Fruit fly (Drosophila melanogaster): ENCODE measurements around the gene CG11555.
A peak's percentile ranks its signal among the peaks of the same experiment; 100 is the strongest.

CG11555 gene

dm6 chr2L:247845-248473 is 25.7 kb upstream of the CG11555 start (continued):
- peak; percentile 74 for TF ChIP-seq abd-A (tag; optimal IDR thresholded peaks at IDR 0.05)
- TF ChIP-seq CG6854 (GFP tag; optimal IDR thresholded peaks at IDR 0.05): peak; percentile 54
- TF ChIP-seq CG3065 (GFP tag; optimal IDR thresholded peaks at IDR 0.05): no peak
- TF ChIP-seq trem (tag; optimal IDR thresholded peaks at IDR 0.05): peak; percentile 60
- peak; percentile 60 for TF ChIP-seq CG12391 (tag; optimal IDR thresholded peaks at IDR 0.05)
- peak; percentile 45 for TF ChIP-seq CG13424 (tag; optimal IDR thresholded peaks at IDR 0.05)
- TF ChIP-seq unpg (GFP tag; optimal IDR thresholded peaks at IDR 0.05): peak; percentile 50
- TF ChIP-seq Hr39 (optimal IDR thresholded peaks at IDR 0.05): no peak
- peak; percentile 49 for TF ChIP-seq phol (tag; optimal IDR thresholded peaks at IDR 0.05)
- TF ChIP-seq CG12942 (GFP tag; optimal IDR thresholded peaks at IDR 0.05): peak; percentile 20
- TF ChIP-seq CG9817 (tag; optimal IDR thresholded peaks at IDR 0.05): peak; percentile 38
- peak; percentile 20 for TF ChIP-seq CG6254 (GFP tag; optimal IDR thresholded peaks at IDR 0.05)
- TF ChIP-seq CG13894 (tag; optimal IDR thresholded peaks at IDR 0.05): peak; percentile 7
- TF ChIP-seq crc (GFP tag; optimal IDR thresholded peaks at IDR 0.05): no peak
- TF ChIP-seq corto (GFP tag; optimal IDR thresholded peaks at IDR 0.05): peak; percentile 7
- TF ChIP-seq CG17802 (tag; optimal IDR thresholded peaks at IDR 0.05): no peak
- peak; percentile 84 for TF ChIP-seq Meics (GFP tag; optimal IDR thresholded peaks at IDR 0.05)
- no peak for TF ChIP-seq Mad (GFP tag; optimal IDR thresholded peaks at IDR 0.05)
- peak; percentile 6 for TF ChIP-seq CG9609 (GFP tag; optimal IDR thresholded peaks at IDR 0.05)
- peak; percentile 19 for TF ChIP-seq Usf (GFP tag; optimal IDR thresholded peaks at IDR 0.05)
- peak; percentile 9 for TF ChIP-seq CG12071 (GFP tag; optimal IDR thresholded peaks at IDR 0.05)
- peak; percentile 5 for TF ChIP-seq pho (GFP tag; optimal IDR thresholded peaks at IDR 0.05)
- peak; percentile 66 for TF ChIP-seq Med (GFP tag)
- TF ChIP-seq CG6683 (GFP tag; optimal IDR thresholded peaks at IDR 0.05): peak; percentile 53
- peak; percentile 77 for TF ChIP-seq CG7556 (GFP tag; optimal IDR thresholded peaks at IDR 0.05)
- peak; percentile 47; the same call in 1 of the 2 replicates for TF ChIP-seq CG32772 (GFP tag; IDR thresholded peaks at IDR 0.05)
- TF ChIP-seq Ets65A (GFP tag): peak; percentile 73
- TF ChIP-seq fd96Cb (tag; optimal IDR thresholded peaks at IDR 0.05): no peak
- TF ChIP-seq TFAM (GFP tag; optimal IDR thresholded peaks at IDR 0.05): no peak
- TF ChIP-seq CG33213 (GFP tag; optimal IDR thresholded peaks at IDR 0.05): no peak
- peak; percentile 41 to 54 for TF ChIP-seq bsh (GFP tag; optimal IDR thresholded peaks at IDR 0.05)
- no peak for TF ChIP-seq CG4707 (GFP tag; optimal IDR thresholded peaks at IDR 0.05)
- TF ChIP-seq CG15514 (GFP tag; optimal IDR thresholded peaks at IDR 0.05): no peak
- no peak for TF ChIP-seq CG1603 (tag; optimal IDR thresholded peaks at IDR 0.05)
- peak; percentile 13 for TF ChIP-seq disco-r (GFP tag; optimal IDR thresholded peaks at IDR 0.05)
- TF ChIP-seq CG3163 (GFP tag; optimal IDR thresholded peaks at IDR 0.05): no peak
- TF ChIP-seq Kr (GFP tag; optimal IDR thresholded peaks at IDR 0.05): no peak
- TF ChIP-seq cg (GFP tag; optimal IDR thresholded peaks at IDR 0.05): peak; percentile 56
- TF ChIP-seq tgo (GFP tag; IDR thresholded peaks at IDR 0.05): peak; percentile 31; the same call in 1 of the 3 replicates
- no peak for TF ChIP-seq da (GFP tag; optimal IDR thresholded peaks at IDR 0.05)
- 0 out of 2 replicates have a peak, but pooled peaks have one; percentile 20 for TF ChIP-seq sob (GFP tag; IDR thresholded peaks at IDR 0.05)
- TF ChIP-seq CG1832 (GFP tag; optimal IDR thresholded peaks at IDR 0.05): no peak
- no peak for TF ChIP-seq CG12236 (GFP tag; optimal IDR thresholded peaks at IDR 0.05)
- TF ChIP-seq CG11723 (GFP tag; optimal IDR thresholded peaks at IDR 0.05): peak; percentile 29
- TF ChIP-seq sna (GFP tag; IDR thresholded peaks at IDR 0.05; ENCODE audit: partially characterized antibody): no peak
- no peak for TF ChIP-seq sens (GFP tag)
- TF ChIP-seq CG13775 (GFP tag; optimal IDR thresholded peaks at IDR 0.05): peak; percentile 69
- TF ChIP-seq Abd-B (GFP tag; optimal IDR thresholded peaks at IDR 0.05): peak; percentile 15
- peak; percentile 41 for TF ChIP-seq CG1233 (GFP tag; optimal IDR thresholded peaks at IDR 0.05)
- peak; percentile 33 for TF ChIP-seq mam (GFP tag; optimal IDR thresholded peaks at IDR 0.05)
